Worm (Caenorhabditis elegans) whole organism, young adult: ENCODE data around the gene dos-3.

ENCODE experiments used
- B0261.1 ChIP-seq: sonication (generic microtip); optimal IDR thresholded peaks from 2 replicates; lab custom pipeline; 2016; ENCODE audit warnings: mild to moderate bottlenecking, missing genetic modification characterization, moderate library complexity, missing compliant biosample characterization
- F22D6.2 ChIP-seq: sonication (generic microtip); optimal IDR thresholded peaks from 2 replicates; lab custom pipeline; 2016; ENCODE audit warnings: mild to moderate bottlenecking, missing genetic modification characterization, missing compliant biosample characterization
- F23B12.7 ChIP-seq: sonication (generic microtip); optimal IDR thresholded peaks from 2 replicates; lab custom pipeline; 2017; ENCODE audit warnings: missing genetic modification characterization, mild to moderate bottlenecking, missing compliant biosample characterization, antibody characterized with exemption, moderate library complexity; ENCODE audit not compliant: insufficient read depth
- F39B2.1 ChIP-seq: fragments of 200-800 bp; sonication (Bioruptor generic); IDR thresholded peaks from 2 replicates; pipeline ENCODE4 v1.3.6; 2022; ENCODE audit warnings: missing genetic modification reagents, missing genetic modification characterization, missing compliant biosample characterization
- F52B5.7 ChIP-seq: sonication (generic microtip); optimal IDR thresholded peaks from 2 replicates; lab custom pipeline; 2016; ENCODE audit warnings: mild to moderate bottlenecking, missing genetic modification characterization, missing compliant biosample characterization
- F57A8.1 ChIP-seq: fragments of 200-800 bp; sonication (Bioruptor generic); optimal IDR thresholded peaks from 2 replicates; lab custom pipeline; 2018; ENCODE audit warnings: mild to moderate bottlenecking, missing genetic modification characterization, moderate library complexity, missing compliant biosample characterization
- F57C9.4 ChIP-seq: sonication (generic microtip); optimal IDR thresholded peaks from 2 replicates; lab custom pipeline; 2017; ENCODE audit warnings: mild to moderate bottlenecking, missing genetic modification characterization, missing compliant biosample characterization
- K11D2.4 ChIP-seq: fragments of 200-800 bp; sonication (Bioruptor generic); IDR thresholded peaks from 2 replicates; pipeline ENCODE4 v1.3.6; 2022; ENCODE audit warnings: missing genetic modification reagents, missing genetic modification characterization, missing compliant biosample characterization
- K12H6.12 ChIP-seq: fragments of 200-800 bp; sonication (Bioruptor generic); optimal IDR thresholded peaks from 2 replicates; lab custom pipeline; 2018; ENCODE audit warnings: mild to moderate bottlenecking, missing genetic modification characterization, missing compliant biosample characterization
- T07F8.4 ChIP-seq: sonication (generic microtip); optimal IDR thresholded peaks from 2 replicates; lab custom pipeline; 2016; ENCODE audit warnings: mild to moderate bottlenecking, missing genetic modification characterization, moderate library complexity, missing compliant biosample characterization
- Y53F4B.3 ChIP-seq: fragments of 200-800 bp; sonication (Bioruptor generic); IDR thresholded peaks from 2 replicates; pipeline ENCODE4 v1.3.6; 2022; ENCODE audit warnings: missing genetic modification reagents, missing genetic modification characterization, missing compliant biosample characterization
- Y53G8AR.9 ChIP-seq: fragments of 200-800 bp; sonication (Bioruptor generic); conservative IDR thresholded peaks from 2 replicates; pipeline ENCODE4 v1.3.6; 2022; ENCODE audit warnings: missing genetic modification reagents, missing genetic modification characterization, missing compliant biosample characterization
- Y56A3A.18 ChIP-seq: fragments of 200-800 bp; sonication (Bioruptor generic); IDR thresholded peaks from 2 replicates; pipeline ENCODE4 v1.3.6; 2022; ENCODE audit warnings: missing genetic modification reagents, missing genetic modification characterization, missing compliant biosample characterization
- Y95B8A.8 ChIP-seq: fragments of 200-800 bp; sonication (Bioruptor generic); IDR thresholded peaks from 2 replicates; pipeline ENCODE4 v1.3.6; 2022; ENCODE audit warnings: missing genetic modification reagents, missing genetic modification characterization, missing compliant biosample characterization
- ZK185.1 ChIP-seq: sonication (generic microtip); optimal IDR thresholded peaks from 2 replicates; lab custom pipeline; 2016; ENCODE audit warnings: mild to moderate bottlenecking, missing genetic modification characterization, missing compliant biosample characterization; ENCODE audit not compliant: poor library complexity, severe bottlenecking
- akir-1 ChIP-seq: fragments of 200-800 bp; sonication (Bioruptor generic); optimal IDR thresholded peaks from 2 replicates; lab custom pipeline; 2018; ENCODE audit warnings: mild to moderate bottlenecking, missing genetic modification characterization, moderate library complexity, missing compliant biosample characterization
- ama-1 ChIP-seq, 3 experiments: fragments of 150-350 bp in 1 of 3; sonication (generic microtip) in 2 of 3; optimal IDR thresholded peaks; 2 replicates each; lab custom pipeline; 2014 to 2018; ENCODE audit warnings: missing biosample characterization in 2 of 3, missing genetic modification characterization in 2 of 3, missing genetic modification reagents in 2 of 3
- aptf-3 ChIP-seq: fragments of 200-800 bp; sonication (Bioruptor generic); IDR thresholded peaks from 2 replicates; pipeline ENCODE4 v1.3.6; 2022; ENCODE audit warnings: missing genetic modification characterization, missing compliant biosample characterization
- athp-1 ChIP-seq: sonication (generic microtip); optimal IDR thresholded peaks from 2 replicates; lab custom pipeline; 2017; ENCODE audit warnings: mild to moderate bottlenecking, missing genetic modification characterization, missing compliant biosample characterization
- cebp-1 ChIP-seq, 2 experiments: fragments of 200-800 bp in 1 of 2; sonication (Bioruptor generic) in 1 of 2; sonication (generic microtip) in 1 of 2; IDR thresholded peaks in 1 of 2; optimal IDR thresholded peaks in 1 of 2; 2 replicates each; pipeline versions ENCODE4 v1.3.6 to Lab custom; 2017 to 2022; ENCODE audit warnings: missing compliant biosample characterization in 2 of 2, missing genetic modification characterization in 2 of 2, mild to moderate bottlenecking in 1 of 2, missing genetic modification reagents in 1 of 2, moderate library complexity in 1 of 2
- cebp-2 ChIP-seq: fragments of 200-800 bp; sonication (Bioruptor generic); IDR thresholded peaks from 2 replicates; pipeline ENCODE4 v1.3.6; 2022; ENCODE audit warnings: missing genetic modification characterization, missing compliant biosample characterization
- ceh-91 ChIP-seq: fragments of 200-800 bp; sonication (Bioruptor generic); IDR thresholded peaks from 2 replicates; pipeline ENCODE4 v1.3.6; 2022; ENCODE audit warnings: missing genetic modification reagents, missing genetic modification characterization, missing compliant biosample characterization
- dox-1 ChIP-seq: fragments of 200-800 bp; sonication (Bioruptor generic); IDR thresholded peaks from 2 replicates; pipeline ENCODE4 v1.3.6; 2022; ENCODE audit warnings: missing genetic modification reagents, missing genetic modification characterization, missing compliant biosample characterization
- egrh-3 ChIP-seq: fragments of 200-800 bp; sonication (Bioruptor generic); IDR thresholded peaks from 2 replicates; pipeline ENCODE4 v1.3.6; 2022; ENCODE audit warnings: missing genetic modification reagents, missing genetic modification characterization, missing compliant biosample characterization
- ets-4 ChIP-seq: fragments of 200-800 bp; sonication (Bioruptor generic); optimal IDR thresholded peaks from 2 replicates; lab custom pipeline; 2018; ENCODE audit warnings: mild to moderate bottlenecking, missing genetic modification characterization, missing compliant biosample characterization
- fkh-3 ChIP-seq: sonication (generic microtip); optimal IDR thresholded peaks from 2 replicates; lab custom pipeline; 2016; ENCODE audit warnings: mild to moderate bottlenecking, missing genetic modification characterization, missing compliant biosample characterization
- him-1 ChIP-seq: sonication (generic microtip); optimal IDR thresholded peaks from 2 replicates; lab custom pipeline; 2016; ENCODE audit warnings: missing genotype, missing genetic modification reagents, missing genetic modification characterization, missing compliant biosample characterization
- lin-26 ChIP-seq: fragments of 200-800 bp; sonication (Bioruptor generic); IDR thresholded peaks from 2 replicates; pipeline ENCODE4 v1.3.6; 2022; ENCODE audit warnings: missing genetic modification reagents, missing genetic modification characterization, missing compliant biosample characterization
- lin-40 ChIP-seq: sonication (generic microtip); optimal IDR thresholded peaks from 2 replicates; lab custom pipeline; 2016; ENCODE audit warnings: missing genetic modification characterization, mild to moderate bottlenecking, missing compliant biosample characterization, missing genotype, missing genetic modification reagents
- madf-3 ChIP-seq: fragments of 200-800 bp; sonication (Bioruptor generic); IDR thresholded peaks from 2 replicates; pipeline ENCODE4 v1.3.6; 2022; ENCODE audit warnings: missing genetic modification reagents, missing genetic modification characterization, missing compliant biosample characterization
- madf-6 ChIP-seq: fragments of 200-800 bp; sonication (Bioruptor generic); IDR thresholded peaks from 2 replicates; pipeline ENCODE4 v1.3.6; 2022; ENCODE audit warnings: missing genetic modification reagents, missing genetic modification characterization, missing compliant biosample characterization
- mxl-1 ChIP-seq: sonication (generic microtip); optimal IDR thresholded peaks from 2 replicates; lab custom pipeline; 2016; ENCODE audit warnings: missing genetic modification characterization, missing compliant biosample characterization
- nfyb-1 ChIP-seq: fragments of 200-800 bp; sonication (Bioruptor generic); IDR thresholded peaks from 2 replicates; pipeline ENCODE4 v1.3.6; 2022; ENCODE audit warnings: missing genetic modification reagents, missing genetic modification characterization, missing compliant biosample characterization
- nhr-179 ChIP-seq: sonication (generic microtip); optimal IDR thresholded peaks from 2 replicates; lab custom pipeline; 2016; ENCODE audit warnings: mild to moderate bottlenecking, missing genetic modification characterization, missing compliant biosample characterization
- pbrm-1 ChIP-seq: fragments of 200-800 bp; sonication (Bioruptor generic); IDR thresholded peaks from 2 replicates; pipeline ENCODE4 v1.3.6; 2022; ENCODE audit warnings: missing genetic modification reagents, missing genetic modification characterization, missing compliant biosample characterization
- sea-2 ChIP-seq: fragments of 200-800 bp; sonication (Bioruptor generic); IDR thresholded peaks from 2 replicates; pipeline ENCODE4 v1.3.6; 2022; ENCODE audit warnings: missing genetic modification characterization, missing compliant biosample characterization
- snpc-1.3 ChIP-seq: sonication (generic microtip); optimal IDR thresholded peaks from 2 replicates; lab custom pipeline; 2017; ENCODE audit warnings: missing genetic modification characterization, mild to moderate bottlenecking, missing compliant biosample characterization, antibody characterized with exemption, moderate library complexity, missing genotype, missing genetic modification reagents; ENCODE audit not compliant: insufficient read depth
- snpc-4 ChIP-seq, 5 experiments: fragments of 150-350 bp in 1 of 5; sonication (generic microtip) in 4 of 5; optimal IDR thresholded peaks; 2 replicates each; lab custom pipeline; 2014 to 2018; ENCODE audit warnings: missing genetic modification characterization in 5 of 5, missing biosample characterization in 3 of 5, antibody characterized with exemption in 2 of 5, mild to moderate bottlenecking in 2 of 5, missing compliant biosample characterization in 2 of 5, missing genotype in 2 of 5, moderate library complexity in 2 of 5, missing genetic modification reagents in 1 of 5
- sptf-2 ChIP-seq: fragments of 200-800 bp; sonication (Bioruptor generic); optimal IDR thresholded peaks from 2 replicates; lab custom pipeline; 2018; ENCODE audit warnings: mild to moderate bottlenecking, missing genetic modification characterization, missing compliant biosample characterization
- zfh-2 ChIP-seq: fragments of 200-800 bp; sonication (Bioruptor generic); conservative IDR thresholded peaks from 2 replicates; pipeline ENCODE4 v1.3.6; 2022; ENCODE audit warnings: missing genetic modification reagents, missing genetic modification characterization, missing compliant biosample characterization

The dos-3 gene

DNA sequence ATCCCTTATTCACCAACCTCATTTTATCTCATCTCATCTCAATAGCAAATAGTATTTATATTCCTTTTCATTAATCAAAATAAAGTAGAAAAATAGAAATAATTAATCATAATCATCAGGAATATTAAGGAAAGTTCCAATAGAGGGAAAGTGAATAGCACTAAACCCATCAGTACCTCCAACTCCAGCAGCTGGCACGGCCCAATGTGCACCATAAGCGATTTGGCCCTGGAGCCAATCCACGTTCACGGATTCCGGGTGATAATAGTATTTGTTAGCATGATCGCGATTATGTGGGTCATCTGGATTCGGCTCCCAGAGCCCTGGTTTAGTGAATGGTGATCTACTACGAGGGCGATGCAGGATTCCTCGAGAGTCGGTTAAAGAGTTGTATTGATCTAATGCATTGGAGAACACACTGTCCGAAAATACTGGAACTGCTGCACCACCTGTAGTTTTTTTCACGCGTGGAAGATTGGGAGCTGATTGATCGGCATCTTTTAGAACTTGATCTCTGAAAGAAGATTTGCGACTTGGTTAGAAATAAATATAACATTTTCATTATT is 3.6 kb downstream of the dos-3 start (continued):
- TF ChIP-seq B0261.1 (peak; percentile 44), ZK185.1 (tag; lab: Kevin White, UChicago) (peak; percentile 61), lin-40 (tag; lab: Kevin White, UChicago) (peak; percentile 83), snpc-1.3 (tag; lab: Kevin White, UChicago) (no peak), cebp-1 (GFP tag; IDR thresholded peaks at IDR 0.05; lab: Robert Waterston, UW) (peak; percentile 83), cebp-1 (tag; optimal IDR thresholded peaks at IDR 0.05; lab: Kevin White, UChicago) (peak; percentile 93), nhr-179 (tag; lab: Kevin White, UChicago) (peak; percentile 45), snpc-4 (GFP tag; optimal IDR thresholded peaks at IDR 0.05; lab: Kevin White, UChicago) (no peak), snpc-4 (tag; optimal IDR thresholded peaks at IDR 0.05; lab: Kevin White, UChicago) (peak in 2 of 4 experiments; percentile 27 to 48), Y53F4B.3 (GFP tag; lab: Robert Waterston, UW) (no peak), nfyb-1 (GFP tag; lab: Robert Waterston, UW) (peak; percentile 99), madf-6 (GFP tag; lab: Robert Waterston, UW) (peak; percentile 79), T07F8.4 (tag; lab: Kevin White, UChicago) (no peak), sptf-2 (GFP tag; lab: Kevin White, UChicago) (peak; percentile 77), him-1 (tag; lab: Kevin White, UChicago) (no peak), fkh-3 (peak; percentile 99), ceh-91 (no peak), lin-26 (GFP tag; lab: Robert Waterston, UW) (peak; percentile 97), dox-1 (GFP tag; lab: Robert Waterston, UW) (peak; percentile 92), F22D6.2 (tag; lab: Kevin White, UChicago) (peak; percentile 73), K11D2.4 (GFP tag; lab: Robert Waterston, UW) (peak; percentile 95), aptf-3 (GFP tag; lab: Robert Waterston, UW) (peak; percentile 96), F23B12.7 (no peak), sea-2 (GFP tag; lab: Robert Waterston, UW) (no peak), K12H6.12 (peak; percentile 84), mxl-1 (tag; lab: Kevin White, UChicago) (no peak), cebp-2 (GFP tag; lab: Robert Waterston, UW) (peak; percentile 86), akir-1 (peak; percentile 42), Y56A3A.18 (GFP tag; lab: Robert Waterston, UW) (peak; percentile 98), pbrm-1 (GFP tag; lab: Robert Waterston, UW) (peak; percentile 96), F39B2.1 (GFP tag; lab: Robert Waterston, UW) (peak; percentile 72; the same call in 1 of the 2 replicates), athp-1 (tag; lab: Kevin White, UChicago) (peak; percentile 99)
- TF ChIP-seq, all 124 proteins: peak for 89

DNA sequence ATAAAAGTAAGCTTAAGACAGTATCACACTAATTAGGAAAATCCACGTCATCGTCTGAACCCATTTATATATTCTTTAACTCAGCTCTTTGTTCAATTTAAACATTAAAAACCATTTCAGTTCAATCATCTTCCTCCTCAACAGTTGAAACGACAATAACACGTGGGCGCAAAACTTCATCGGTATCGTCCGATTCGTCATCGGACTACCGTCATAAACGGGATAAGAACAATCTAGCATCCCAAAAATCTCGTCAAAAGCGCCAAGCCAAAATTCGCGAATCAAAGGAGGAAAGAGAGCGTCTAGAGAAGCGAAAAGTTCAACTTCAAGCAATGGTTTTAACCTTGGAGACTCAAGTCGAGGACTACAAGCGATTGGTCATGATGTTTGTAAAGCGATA is 4.2 kb downstream of the dos-3 start:
- TF ChIP-seq madf-6 (GFP tag; lab: Robert Waterston, UW) (no peak), ama-1 (optimal IDR thresholded peaks at IDR 0.05; lab: Kevin White, UChicago) (peak; percentile 80), ama-1 (GFP tag; optimal IDR thresholded peaks at IDR 0.05; lab: Kevin White, UChicago) (no peak), Y56A3A.18 (GFP tag; lab: Robert Waterston, UW) (peak; percentile 39; the same call in 1 of the 2 replicates)

- TF ChIP-seq F57C9.4 (tag; lab: Kevin White, UChicago) (no peak), F57A8.1 (GFP tag; lab: Kevin White, UChicago) (no peak), F52B5.7 (tag; lab: Kevin White, UChicago) (no peak), cebp-2 (GFP tag; lab: Robert Waterston, UW) (no peak), Y53G8AR.9 (GFP tag; lab: Robert Waterston, UW) (0 out of 2 replicates have a peak, but pooled peaks have one; percentile 11), madf-3 (GFP tag; lab: Robert Waterston, UW) (peak; percentile 36; the same call in 1 of the 2 replicates), lin-26 (GFP tag; lab: Robert Waterston, UW) (peak; percentile 18; the same call in 1 of the 2 replicates), Y95B8A.8 (GFP tag; lab: Robert Waterston, UW) (0 out of 2 replicates have a peak, but pooled peaks have one; percentile 45), ama-1 (optimal IDR thresholded peaks at IDR 0.05; lab: Kevin White, UChicago) (peak; percentile 33), ama-1 (GFP tag; optimal IDR thresholded peaks at IDR 0.05; lab: Kevin White, UChicago) (no peak), zfh-2 (GFP tag; lab: Robert Waterston, UW) (peak; percentile 82), egrh-3 (GFP tag; lab: Robert Waterston, UW) (peak; percentile 24; the same call in 1 of the 2 replicates), ets-4 (GFP tag; lab: Kevin White, UChicago) (no peak)
Measured at ce11 chrIII:834443-834815, 5.0 kb downstream of the dos-3 start.
